ENCODE assay signal across 8 worm cellular contexts in genomic region chrX:11384534-11385441, ce11.
TF ChIP-seq lines count a peak whose summit lies in the region.

F08B12.11 (plus strand) TSS chrX:11385054.
prmn-1 (plus strand) TSS chrX:11385084.

TF ChIP-seq in whole organism, L1 larva, 84 proteins besides CTCF, POLR2A, EP300 and RAD21:
- peak; percentile 24 for TF ChIP-seq lin-14 (GFP tag; optimal IDR thresholded peaks at IDR 0.05; lab: Kevin White, UChicago)
- peak; percentile 56 for TF ChIP-seq blmp-1 (tag; optimal IDR thresholded peaks at IDR 0.05; lab: Kevin White, UChicago)
- no peak for TF ChIP-seq nhr-85 (tag; lab: Kevin White, UChicago)

TF ChIP-seq in whole organism, L3 larva, 47 proteins besides CTCF, POLR2A, EP300 and RAD21:
- TF ChIP-seq nfya-1 (tag; optimal IDR thresholded peaks at IDR 0.05; lab: Kevin White, UChicago; ENCODE audit: insufficient read depth) (peak; percentile 31), unc-62 (GFP tag; optimal IDR thresholded peaks at IDR 0.05; lab: Kevin White, UChicago) (no peak), nhr-25 (tag; optimal IDR thresholded peaks at IDR 0.05; lab: Kevin White, UChicago) (peak; percentile 66), hmg-11 (tag; optimal IDR thresholded peaks at IDR 0.05; lab: Kevin White, UChicago) (peak; percentile 22)

TF ChIP-seq in whole organism, L4 larva, 104 proteins besides CTCF, POLR2A, EP300 and RAD21 (continues in another document):
- TF ChIP-seq spr-1 (tag; optimal IDR thresholded peaks at IDR 0.05; lab: Kevin White, UChicago) (peak; percentile 7), tag-97 (GFP tag; IDR thresholded peaks at IDR 0.05; lab: Robert Waterston, UW) (0 out of 2 replicates have a peak, but pooled peaks have one; percentile 46), aha-1 (tag; lab: Kevin White, UChicago) (peak; percentile 74), madf-9 (GFP tag; conservative IDR thresholded peaks at IDR 0.05; lab: Robert Waterston, UW) (0 out of 2 replicates have a peak, but pooled peaks have one; percentile 56), set-16 (GFP tag; IDR thresholded peaks at IDR 0.05; lab: Robert Waterston, UW) (peak; percentile 87), unc-62 (GFP tag; optimal IDR thresholded peaks at IDR 0.05 in 1 of 2; lab: Kevin White, UChicago) (peak in 1 of 2 experiments; percentile 96), unc-62 (tag; optimal IDR thresholded peaks at IDR 0.05; lab: Kevin White, UChicago) (no peak), mxl-3 (GFP tag; optimal IDR thresholded peaks at IDR 0.05; lab: Kevin White, UChicago) (peak; percentile 44), jun-1 (tag; optimal IDR thresholded peaks at IDR 0.05; lab: Kevin White, UChicago) (no peak), zip-11 (GFP tag; IDR thresholded peaks at IDR 0.05; lab: Robert Waterston, UW) (no peak), mdl-1 (tag; optimal IDR thresholded peaks at IDR 0.05; lab: Kevin White, UChicago) (peak in 1 of 2 experiments; percentile 21), hlh-30 (tag; optimal IDR thresholded peaks at IDR 0.05; lab: Kevin White, UChicago; ENCODE audit: insufficient read depth) (peak; percentile 19), fos-1 (tag; optimal IDR thresholded peaks at IDR 0.05; lab: Kevin White, UChicago) (no peak)

TF ChIP-seq in whole organism, early embryonic, 17 proteins besides CTCF, POLR2A, EP300 and RAD21:
- TF ChIP-seq ets-7 (tag; optimal IDR thresholded peaks at IDR 0.05; lab: Kevin White, UChicago) (no peak), tbx-37 (GFP tag; conservative IDR thresholded peaks at IDR 0.05; lab: Robert Waterston, UW) (peak; percentile 40; the same call in 1 of the 2 replicates), tra-4 (tag; optimal IDR thresholded peaks at IDR 0.05; lab: Kevin White, UChicago) (no peak)

TF ChIP-seq in whole organism, late embryonic, 69 proteins besides CTCF, POLR2A, EP300 and RAD21:
- no peak for TF ChIP-seq ceh-2 (tag; optimal IDR thresholded peaks at IDR 0.05; lab: Kevin White, UChicago)
- peak; percentile 0 for TF ChIP-seq elt-2 (tag; optimal IDR thresholded peaks at IDR 0.05; lab: Kevin White, UChicago)
- TF ChIP-seq C38D4.7 (GFP tag; optimal IDR thresholded peaks at IDR 0.05; lab: Kevin White, UChicago) = no peak
- peak; percentile 62 for TF ChIP-seq sdc-2 (tag; optimal IDR thresholded peaks at IDR 0.05; lab: Kevin White, UChicago)
- TF ChIP-seq madf-2 (tag; optimal IDR thresholded peaks at IDR 0.05; lab: Kevin White, UChicago) = no peak
- TF ChIP-seq ref-2 (tag; optimal IDR thresholded peaks at IDR 0.05; lab: Kevin White, UChicago) = peak; percentile 62
- no peak for TF ChIP-seq T23F11.4 (GFP tag; optimal IDR thresholded peaks at IDR 0.05; lab: Kevin White, UChicago)
- peak; percentile 7 for TF ChIP-seq C08G9.2 (tag; optimal IDR thresholded peaks at IDR 0.05; lab: Kevin White, UChicago)
- TF ChIP-seq tbx-2 (tag; optimal IDR thresholded peaks at IDR 0.05; lab: Kevin White, UChicago) = peak; percentile 26
- TF ChIP-seq hlh-6 (tag; optimal IDR thresholded peaks at IDR 0.05; lab: Kevin White, UChicago) = peak; percentile 66
- peak; percentile 76 for TF ChIP-seq unc-42 (tag; optimal IDR thresholded peaks at IDR 0.05; lab: Kevin White, UChicago)
- TF ChIP-seq fkh-6 (tag; optimal IDR thresholded peaks at IDR 0.05; lab: Kevin White, UChicago) = peak; percentile 11
- TF ChIP-seq K02D7.2 (tag; optimal IDR thresholded peaks at IDR 0.05; lab: Kevin White, UChicago) = no peak
- peak; percentile 63 for TF ChIP-seq ceh-34 (tag; optimal IDR thresholded peaks at IDR 0.05; lab: Kevin White, UChicago)
- TF ChIP-seq fax-1 (tag; optimal IDR thresholded peaks at IDR 0.05; lab: Kevin White, UChicago) = peak; percentile 28
- peak; percentile 10 for TF ChIP-seq syd-9 (tag; optimal IDR thresholded peaks at IDR 0.05; lab: Kevin White, UChicago)
- TF ChIP-seq ceh-31 (tag; optimal IDR thresholded peaks at IDR 0.05; lab: Kevin White, UChicago) = peak; percentile 36
- TF ChIP-seq ceh-22 (tag; optimal IDR thresholded peaks at IDR 0.05; lab: Kevin White, UChicago) = no peak

TF ChIP-seq in whole organism, midembryonic, 9 proteins besides CTCF, POLR2A, EP300 and RAD21:
- TF ChIP-seq ztf-23 (GFP tag; IDR thresholded peaks at IDR 0.05; lab: Robert Waterston, UW) (peak; percentile 50; the same call in 1 of the 2 replicates), med-1 (GFP tag; optimal IDR thresholded peaks at IDR 0.05; lab: Kevin White, UChicago; ENCODE audit: insufficient read depth) (no peak), ztf-29 (GFP tag; IDR thresholded peaks at IDR 0.05; lab: Robert Waterston, UW) (peak; percentile 46; the same call in 1 of the 2 replicates)

TF ChIP-seq in whole organism, mixed stage, embryonic, 35 proteins besides CTCF, POLR2A, EP300 and RAD21:
- TF ChIP-seq cnd-1 (tag; optimal IDR thresholded peaks at IDR 0.05; lab: Kevin White, UChicago) (peak; percentile 53), mls-2 (tag; optimal IDR thresholded peaks at IDR 0.05; lab: Kevin White, UChicago) (no peak), ces-1 (GFP tag; optimal IDR thresholded peaks at IDR 0.05; lab: Kevin White, UChicago) (peak; percentile 46), mep-1 (tag; optimal IDR thresholded peaks at IDR 0.05; lab: Kevin White, UChicago) (peak; percentile 24), ham-2 (GFP tag; optimal IDR thresholded peaks at IDR 0.05; lab: Kevin White, UChicago) (peak; percentile 83)

TF ChIP-seq in whole organism, young adult, 124 proteins besides CTCF, POLR2A, EP300 and RAD21:
- no peak for TF ChIP-seq let-607 (tag; optimal IDR thresholded peaks at IDR 0.05; lab: Kevin White, UChicago)
- TF ChIP-seq F37B4.10 (GFP tag; IDR thresholded peaks at IDR 0.05; lab: Robert Waterston, UW) = no peak
- TF ChIP-seq lsl-1 (GFP tag; optimal IDR thresholded peaks at IDR 0.05; lab: Kevin White, UChicago) = no peak
- TF ChIP-seq egrh-3 (GFP tag; IDR thresholded peaks at IDR 0.05; lab: Robert Waterston, UW) = 0 out of 2 replicates have a peak, but pooled peaks have one; percentile 44
